Worm (Caenorhabditis elegans): ENCODE measurements around the gene F53G2.12.

F53G2.12 gene

ce11 chrII:2504431-2504928 is 25.6 kb upstream of the F53G2.12 start, which contains the start of gene gbas-1 (continued):
- TF ChIP-seq lin-35 (GFP tag; optimal IDR thresholded peaks at IDR 0.05) (peak; percentile 81 to 89), lin-39 (tag; optimal IDR thresholded peaks at IDR 0.05) (peak; percentile 40), mep-1 (tag; optimal IDR thresholded peaks at IDR 0.05) (peak; percentile 66), hlh-17 (GFP tag; optimal IDR thresholded peaks at IDR 0.05; ENCODE audit: borderline replicate concordance) (no peak), nhr-77 (tag; optimal IDR thresholded peaks at IDR 0.05) (no peak), mab-9 (GFP tag; IDR thresholded peaks at IDR 0.05) (no peak), C34B4.2 (tag; optimal IDR thresholded peaks at IDR 0.05) (no peak), swsn-7 (tag; optimal IDR thresholded peaks at IDR 0.05) (peak; percentile 38), nhr-84 (tag; optimal IDR thresholded peaks at IDR 0.05) (no peak), nhr-76 (tag; optimal IDR thresholded peaks at IDR 0.05) (no peak), elt-3 (tag; optimal IDR thresholded peaks at IDR 0.05) (no peak), sptf-1 (tag; optimal IDR thresholded peaks at IDR 0.05) (no peak), unc-98 (GFP tag; IDR thresholded peaks at IDR 0.05) (no peak), unc-62 (GFP tag; optimal IDR thresholded peaks at IDR 0.05) (no peak), fos-1 (tag; optimal IDR thresholded peaks at IDR 0.05) (no peak)

- no peak for TF ChIP-seq nhr-11 (tag; optimal IDR thresholded peaks at IDR 0.05)
- TF ChIP-seq efl-1 (optimal IDR thresholded peaks at IDR 0.05) = peak in 1 of 2 experiments; percentile 3
- TF ChIP-seq efl-1 (GFP tag; optimal IDR thresholded peaks at IDR 0.05 in 1 of 2) = peak in 1 of 2 experiments; percentile 18
- peak; percentile 5 for TF ChIP-seq mep-1 (tag; optimal IDR thresholded peaks at IDR 0.05)
- peak in 1 of 2 experiments; percentile 3 for TF ChIP-seq lin-35 (GFP tag; optimal IDR thresholded peaks at IDR 0.05)
- TF ChIP-seq elt-2 (tag; optimal IDR thresholded peaks at IDR 0.05) = peak; percentile 75
- TF ChIP-seq ceh-90 (tag; optimal IDR thresholded peaks at IDR 0.05) = no peak
- TF ChIP-seq nhr-85 (tag) = peak; percentile 50
- TF ChIP-seq mdl-1 (tag; optimal IDR thresholded peaks at IDR 0.05) = no peak
- TF ChIP-seq skn-1 (tag; optimal IDR thresholded peaks at IDR 0.05) = peak; percentile 17
- TF ChIP-seq tlp-1 (tag; optimal IDR thresholded peaks at IDR 0.05) = no peak
- no peak for TF ChIP-seq aha-1 (tag; optimal IDR thresholded peaks at IDR 0.05)
Observed at ce11 chrII:2503703-2504430, 25.0 kb upstream of the F53G2.12 start.

- TF ChIP-seq alr-1 (tag; optimal IDR thresholded peaks at IDR 0.05; ENCODE audit: borderline replicate concordance) = no peak
- TF ChIP-seq aly-2 (tag; optimal IDR thresholded peaks at IDR 0.05) = no peak
- no peak for TF ChIP-seq C04F5.9 (tag; optimal IDR thresholded peaks at IDR 0.05)
- TF ChIP-seq nhr-71 (tag; optimal IDR thresholded peaks at IDR 0.05) = no peak
- TF ChIP-seq aha-1 (tag; optimal IDR thresholded peaks at IDR 0.05) = no peak
- no peak for TF ChIP-seq nhr-237 (tag; optimal IDR thresholded peaks at IDR 0.05)
- no peak for TF ChIP-seq mef-2 (tag; optimal IDR thresholded peaks at IDR 0.05)
Observed at ce11 chrII:2488386-2488785, 9.5 kb upstream of the F53G2.12 start, which contains the start of gene F53G2.1. TSS of gene F53G2.1 (plus strand) at chrII:2488686.

ce11 chrII:2483507-2483906 is 4.6 kb upstream of the F53G2.12 start, which contains the start of gene F53G2.13:
TSS of gene F53G2.13 (plus strand) at chrII:2483807.
- TF ChIP-seq ceh-82 (tag; optimal IDR thresholded peaks at IDR 0.05) = no peak
- no peak for TF ChIP-seq lir-3 (tag; optimal IDR thresholded peaks at IDR 0.05; ENCODE audit: poor library complexity)
- no peak for TF ChIP-seq rnt-1 (tag; optimal IDR thresholded peaks at IDR 0.05)
- no peak for TF ChIP-seq tlp-1 (tag; optimal IDR thresholded peaks at IDR 0.05)
- TF ChIP-seq Y116A8C.19 (tag; optimal IDR thresholded peaks at IDR 0.05; ENCODE audit: borderline replicate concordance) = no peak
- TF ChIP-seq ceh-8 (GFP tag; optimal IDR thresholded peaks at IDR 0.05) = no peak
- TF ChIP-seq fkh-4 (tag; optimal IDR thresholded peaks at IDR 0.05; ENCODE audit: borderline replicate concordance) = no peak
- TF ChIP-seq ces-1 (GFP tag; optimal IDR thresholded peaks at IDR 0.05) = no peak
- TF ChIP-seq pqm-1 (tag; optimal IDR thresholded peaks at IDR 0.05) = no peak
- TF ChIP-seq elt-2 (tag; optimal IDR thresholded peaks at IDR 0.05) = no peak
- no peak for TF ChIP-seq blmp-1 (tag; optimal IDR thresholded peaks at IDR 0.05)
- no peak for TF ChIP-seq lin-15B (tag; optimal IDR thresholded peaks at IDR 0.05)
- TF ChIP-seq dpl-1 (GFP tag; optimal IDR thresholded peaks at IDR 0.05) = no peak
- no peak for TF ChIP-seq jun-1 (tag; optimal IDR thresholded peaks at IDR 0.05)
- no peak for TF ChIP-seq nhr-19 (GFP tag; conservative IDR thresholded peaks at IDR 0.05)
- no peak for TF ChIP-seq fos-1 (tag; optimal IDR thresholded peaks at IDR 0.05)

All from whole organism, L1 larva.